Fruit fly (Drosophila melanogaster) whole organism, pupa: ENCODE data around the gene Brf.

ENCODE experiments used
- CG13204 ChIP-seq: fragments of 200-800 bp; sonication (Bioruptor generic); optimal IDR thresholded peaks from 2 replicates; lab custom pipeline; 2018; ENCODE audit warnings: missing biosample characterization, mild to moderate bottlenecking, missing genetic modification characterization, moderate library complexity
- CG15710 ChIP-seq: fragments of 200-800 bp; sonication (Bioruptor generic); optimal IDR thresholded peaks from 2 replicates; lab custom pipeline; 2018; ENCODE audit warnings: missing biosample characterization, mild to moderate bottlenecking, missing genetic modification characterization, moderate library complexity
- CG17806 ChIP-seq: fragments of 200-800 bp; sonication (Bioruptor generic); optimal IDR thresholded peaks from 2 replicates; lab custom pipeline; 2018; ENCODE audit warnings: missing biosample characterization, mild to moderate bottlenecking, missing genetic modification characterization, moderate library complexity
- CG32121 ChIP-seq: fragments of 200-800 bp; sonication (Bioruptor generic); IDR thresholded peaks from 2 replicates; pipeline ENCODE4 v1.3.6; 2022; ENCODE audit warnings: missing biosample characterization, missing genetic modification characterization
- CG34367 ChIP-seq: fragments of 200-800 bp; sonication (Bioruptor generic); optimal IDR thresholded peaks from 2 replicates; lab custom pipeline; 2018; ENCODE audit warnings: missing biosample characterization, mild to moderate bottlenecking, missing genetic modification characterization
- CG4496 ChIP-seq: fragments of 200-800 bp; sonication (Bioruptor generic); IDR thresholded peaks from 3 replicates; pipeline ENCODE4 v1.3.6; 2022; ENCODE audit warnings: missing biosample characterization, missing genetic modification characterization
- CG8301 ChIP-seq: fragments of 200-800 bp; sonication (Bioruptor generic); optimal IDR thresholded peaks from 2 replicates; lab custom pipeline; 2018; ENCODE audit warnings: missing biosample characterization, mild to moderate bottlenecking, missing genetic modification characterization
- CG9948 ChIP-seq: fragments of 200-800 bp; sonication (Bioruptor generic); optimal IDR thresholded peaks from 2 replicates; lab custom pipeline; 2018; ENCODE audit warnings: missing biosample characterization, mild to moderate bottlenecking, missing genetic modification characterization, moderate library complexity
- D1 ChIP-seq: fragments of 200-800 bp; sonication (Bioruptor generic); optimal IDR thresholded peaks from 2 replicates; lab custom pipeline; 2018; ENCODE audit warnings: missing biosample characterization, mild to moderate bottlenecking, missing genetic modification characterization, moderate library complexity
- EcR ChIP-seq: fragments of 200-800 bp; sonication (Bioruptor generic); optimal IDR thresholded peaks from 3 replicates; lab custom pipeline; 2019; ENCODE audit warnings: missing biosample characterization, missing genetic modification characterization, mild to moderate bottlenecking, moderate library complexity, missing genetic modification reagents
- Ets98B ChIP-seq: fragments of 200-800 bp; sonication (Bioruptor generic); IDR thresholded peaks from 2 replicates; pipeline ENCODE4 v1.3.6; 2022; ENCODE audit warnings: missing biosample characterization, missing genetic modification characterization
- Pif1B ChIP-seq: fragments of 200-800 bp; sonication (Bioruptor generic); optimal IDR thresholded peaks from 3 replicates; lab custom pipeline; 2016; ENCODE audit warnings: missing biosample characterization, missing genetic modification characterization
- gl ChIP-seq: fragments of 200-800 bp; sonication (Bioruptor generic); optimal IDR thresholded peaks from 2 replicates; lab custom pipeline; 2018; ENCODE audit warnings: missing biosample characterization, mild to moderate bottlenecking, missing genetic modification characterization
- rn ChIP-seq: fragments of 200-800 bp; sonication (Bioruptor generic); IDR thresholded peaks from 2 replicates; pipeline ENCODE4 v1.3.6; 2022; ENCODE audit warnings: missing biosample characterization, missing genetic modification characterization

DNA sequence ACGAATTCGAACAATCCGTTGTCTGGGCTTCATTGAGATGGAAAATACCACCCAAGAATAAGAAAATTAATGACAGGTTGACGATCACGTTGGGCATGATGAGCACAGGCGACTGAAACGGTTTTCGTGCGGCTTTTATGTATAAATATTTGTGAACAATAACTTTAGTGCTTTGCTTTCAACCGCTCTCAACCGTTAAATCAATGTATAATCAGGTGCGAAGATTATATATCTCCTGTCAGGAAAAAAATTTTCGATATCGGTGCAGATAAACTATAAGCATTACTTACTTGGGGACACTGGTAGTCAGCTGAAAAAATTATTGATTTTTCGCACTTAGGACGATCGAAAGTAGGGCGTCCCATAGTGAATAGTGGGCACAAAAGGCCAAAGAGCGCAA, 13.9 kb upstream of the Brf start, which contains the start of gene CG42823:
- TF ChIP-seq CG17806 (tag; lab: Kevin White, UChicago), result no peak
- no peak for TF ChIP-seq Pif1B (GFP tag; lab: Kevin White, UChicago)
- no peak for TF ChIP-seq rn (GFP tag; lab: Robert Waterston, UW)
- no peak for TF ChIP-seq CG13204 (GFP tag; lab: Kevin White, UChicago)
- TF ChIP-seq Ets98B, result no peak
- no peak for TF ChIP-seq CG15710
- no peak for TF ChIP-seq CG32121 (GFP tag; lab: Robert Waterston, UW)
- TF ChIP-seq CG8301 (tag; lab: Kevin White, UChicago), result no peak
- TF ChIP-seq D1 (tag; lab: Kevin White, UChicago), result no peak
- TF ChIP-seq CG4496, result no peak
- no peak for TF ChIP-seq gl (tag; lab: Kevin White, UChicago)
- no peak for TF ChIP-seq CG34367 (tag; lab: Kevin White, UChicago)
- TF ChIP-seq CG9948 (tag; lab: Kevin White, UChicago), result no peak
- no peak for TF ChIP-seq EcR (GFP tag; lab: Kevin White, UChicago)
